Fruit fly (Drosophila melanogaster) whole organism, wandering third instar larva: ENCODE results near the gene Pgant35A.

Experiments
- Abd-B ChIP-seq: fragments of >200 bp; optimal IDR thresholded peaks from 2 replicates; lab custom pipeline; 2017; ENCODE audit warnings: missing biosample characterization, missing genetic modification characterization
- Jra ChIP-seq: sonication (Bioruptor generic); optimal IDR thresholded peaks from 2 replicates; lab custom pipeline; 2016; ENCODE audit warnings: missing biosample characterization, missing genetic modification characterization
- Myc ChIP-seq: fragments of >200 bp; optimal IDR thresholded peaks from 2 replicates; lab custom pipeline; 2017

- TF ChIP-seq Jra (GFP tag; lab: Kevin White, UChicago) (no peak), Myc (lab: Kevin White, UChicago) (no peak), Abd-B (GFP tag; lab: Kevin White, UChicago) (no peak)
These were observed 7.7 kb downstream of the Pgant35A start for dm6 chr2L:14366590-14367273.
